Worm (Caenorhabditis elegans): ENCODE results near the gene cku-70.

DNA sequence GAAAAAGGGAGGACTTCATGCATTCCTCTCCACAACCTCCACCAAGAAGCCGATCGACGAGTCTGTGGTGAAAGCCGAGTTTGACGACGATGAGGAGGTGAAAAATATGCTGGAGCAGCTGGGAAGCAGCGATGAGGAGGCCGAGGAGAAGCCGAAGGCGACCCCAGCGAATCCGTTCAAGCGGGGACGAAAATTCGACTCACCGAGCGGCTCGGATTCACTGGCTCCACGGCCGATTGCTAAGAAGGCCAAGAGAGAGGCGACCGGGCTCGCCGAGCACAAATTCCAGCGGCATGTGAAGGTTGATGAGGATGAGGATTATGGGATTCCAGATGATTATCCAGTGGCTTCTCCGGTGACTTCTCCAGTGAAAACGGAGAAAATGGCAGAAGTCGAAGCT lies 11.7 kb upstream of the cku-70 start:
- no peak for TF ChIP-seq fos-1 (tag; optimal IDR thresholded peaks at IDR 0.05)
- TF ChIP-seq zag-1 (tag; optimal IDR thresholded peaks at IDR 0.05), result no peak
- no peak for TF ChIP-seq nhr-237 (tag; optimal IDR thresholded peaks at IDR 0.05)
- no peak for TF ChIP-seq nhr-10 (tag; optimal IDR thresholded peaks at IDR 0.05)
- no peak for TF ChIP-seq ama-1 (optimal IDR thresholded peaks at IDR 0.05)
- no peak for TF ChIP-seq unc-62 (GFP tag; optimal IDR thresholded peaks at IDR 0.05)
- TF ChIP-seq C34F6.9 (tag; optimal IDR thresholded peaks at IDR 0.05), result no peak
- TF ChIP-seq egl-27 (tag; optimal IDR thresholded peaks at IDR 0.05), result no peak
- no peak for TF ChIP-seq lsy-2 (tag; optimal IDR thresholded peaks at IDR 0.05)
- no peak for TF ChIP-seq snpc-4 (tag; optimal IDR thresholded peaks at IDR 0.05)

Data from whole organism, L2 larva.